Worm (Caenorhabditis elegans): ENCODE data around the gene dyf-13.

Gene dyf-13

DNA sequence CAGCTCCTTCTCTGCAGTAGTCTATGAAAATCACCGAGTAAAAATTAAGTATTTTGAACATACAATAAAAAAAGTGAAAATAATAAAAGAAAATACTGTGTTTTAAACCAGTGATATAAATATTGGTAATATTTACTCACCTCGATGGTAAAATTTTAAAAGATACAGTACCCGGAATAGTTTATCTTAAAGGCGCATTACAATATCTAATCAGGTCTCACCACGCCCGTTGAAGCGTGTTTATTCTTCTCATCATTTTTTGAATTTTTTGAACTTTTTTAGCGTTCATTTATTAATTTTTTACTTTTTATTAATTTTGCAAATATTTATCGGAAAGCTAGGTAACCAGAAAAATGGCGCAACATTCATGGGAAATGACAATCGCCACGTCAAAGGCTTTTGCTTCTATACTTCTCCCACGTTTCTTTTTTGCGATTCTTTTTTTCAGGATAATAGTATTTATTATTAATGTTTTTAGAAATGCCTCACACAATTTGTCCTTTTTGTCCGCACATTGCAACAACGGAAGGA lies 49.3 kb downstream of the dyf-13 start, which contains the start of gene F10E7.2:
TSS of gene F10E7.2 (plus strand) at position 481 of the 531 bp plus-strand sequence.
- TF ChIP-seq cog-1 (tag; optimal IDR thresholded peaks at IDR 0.05) = no peak
- TF ChIP-seq klf-2 (GFP tag; conservative IDR thresholded peaks at IDR 0.05) = no peak
- TF ChIP-seq med-1 (GFP tag; optimal IDR thresholded peaks at IDR 0.05; ENCODE audit: insufficient read depth) = no peak
- TF ChIP-seq ztf-23 (GFP tag; IDR thresholded peaks at IDR 0.05) = no peak
- no peak for TF ChIP-seq ref-1 (GFP tag; conservative IDR thresholded peaks at IDR 0.05)
- TF ChIP-seq flt-1 (GFP tag; IDR thresholded peaks at IDR 0.05) = no peak
- no peak for TF ChIP-seq tab-1 (GFP tag; IDR thresholded peaks at IDR 0.05)
- TF ChIP-seq ztf-29 (GFP tag; IDR thresholded peaks at IDR 0.05) = no peak
- TF ChIP-seq T22C8.4 (GFP tag; IDR thresholded peaks at IDR 0.05) = no peak

DNA sequence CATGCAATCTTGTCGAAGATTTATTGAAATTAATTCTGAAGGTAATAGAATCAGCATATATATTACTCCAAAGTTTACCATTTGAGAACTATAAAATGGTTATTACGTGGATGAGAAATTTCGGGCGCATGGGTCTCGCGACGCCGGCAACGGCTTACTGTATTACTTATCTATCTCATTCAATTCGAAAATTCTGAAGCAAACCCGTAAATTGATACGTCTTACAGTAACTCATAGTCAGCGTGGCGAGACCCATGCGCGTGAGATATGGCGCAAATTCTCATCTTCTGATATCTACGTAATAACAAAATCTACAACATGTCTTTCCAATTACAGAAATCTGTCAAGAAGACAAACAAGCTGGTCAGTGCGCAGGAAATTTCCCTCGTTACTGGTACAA lies 51.6 kb downstream of the dyf-13 start:
- TF ChIP-seq flt-1 (GFP tag; IDR thresholded peaks at IDR 0.05) = no peak
- no peak for TF ChIP-seq med-1 (GFP tag; optimal IDR thresholded peaks at IDR 0.05; ENCODE audit: insufficient read depth)
- no peak for TF ChIP-seq ztf-29 (GFP tag; IDR thresholded peaks at IDR 0.05)
- TF ChIP-seq tab-1 (GFP tag; IDR thresholded peaks at IDR 0.05) = no peak
- TF ChIP-seq ztf-23 (GFP tag; IDR thresholded peaks at IDR 0.05) = no peak
- TF ChIP-seq cog-1 (tag; optimal IDR thresholded peaks at IDR 0.05) = no peak
- TF ChIP-seq T22C8.4 (GFP tag; IDR thresholded peaks at IDR 0.05) = no peak
- no peak for TF ChIP-seq klf-2 (GFP tag; conservative IDR thresholded peaks at IDR 0.05)
- TF ChIP-seq ref-1 (GFP tag; conservative IDR thresholded peaks at IDR 0.05) = no peak
